Worm (Caenorhabditis elegans) whole organism, L4 larva: ENCODE data around the gene swan-1.

Source experiments
- Y5F2A.4 ChIP-seq: fragments of 200-800 bp; sonication (Bioruptor generic); optimal IDR thresholded peaks from 2 replicates; lab custom pipeline; 2018; ENCODE audit warnings: mild to moderate bottlenecking, missing genetic modification characterization, missing compliant biosample characterization
- ceh-62 ChIP-seq: sonication (generic microtip); optimal IDR thresholded peaks from 2 replicates; lab custom pipeline; 2017; ENCODE audit warnings: missing biosample characterization, missing genetic modification characterization
- fkh-10 ChIP-seq: fragments of 150-350 bp; optimal IDR thresholded peaks from 2 replicates; lab custom pipeline; 2014; ENCODE audit warnings: missing biosample characterization, missing genetic modification reagents, missing genetic modification characterization
- fos-1 ChIP-seq: fragments of 150-350 bp; optimal IDR thresholded peaks from 2 replicates; lab custom pipeline; 2014; ENCODE audit warnings: missing biosample characterization, missing genetic modification characterization
- lim-7 ChIP-seq: fragments of 200-800 bp; sonication (Bioruptor generic); IDR thresholded peaks from 2 replicates; pipeline ENCODE4 v1.3.6; 2022; ENCODE audit warnings: missing genetic modification characterization, missing compliant biosample characterization
- lin-13 ChIP-seq: fragments of 150-350 bp; optimal IDR thresholded peaks from 2 replicates; lab custom pipeline; 2014; ENCODE audit warnings: missing biosample characterization, missing genetic modification reagents, missing genetic modification characterization
- mxl-3 ChIP-seq: fragments of 200-800 bp; sonication (Bioruptor generic); optimal IDR thresholded peaks from 2 replicates; lab custom pipeline; 2018; ENCODE audit warnings: mild to moderate bottlenecking, missing genetic modification characterization, missing compliant biosample characterization
- nhr-28 ChIP-seq: fragments of 150-350 bp; optimal IDR thresholded peaks from 2 replicates; lab custom pipeline; 2014; ENCODE audit warnings: missing biosample characterization, missing genetic modification characterization
- pha-4 ChIP-seq, 2 experiments: fragments of 150-350 bp in 1 of 2; fragments of 200-800 bp in 1 of 2; sonication (Bioruptor generic) in 1 of 2; IDR thresholded peaks in 1 of 2; optimal IDR thresholded peaks in 1 of 2; 2 replicates each; pipeline versions ENCODE4 v1.3.6 to Lab custom; 2014 to 2022; ENCODE audit warnings: missing genetic modification characterization in 2 of 2, missing genetic modification reagents in 2 of 2, missing biosample characterization in 1 of 2, missing compliant biosample characterization in 1 of 2
- set-16 ChIP-seq: fragments of 200-800 bp; sonication (Bioruptor generic); IDR thresholded peaks from 2 replicates; pipeline ENCODE4 v1.3.6; 2022; ENCODE audit warnings: missing genetic modification reagents, missing genetic modification characterization, missing compliant biosample characterization
- unc-130 ChIP-seq: sonication (generic microtip); optimal IDR thresholded peaks from 2 replicates; lab custom pipeline; 2016; ENCODE audit warnings: missing genetic modification reagents, missing genetic modification characterization, missing compliant biosample characterization
- zag-1 ChIP-seq: fragments of 150-350 bp; optimal IDR thresholded peaks from 2 replicates; lab custom pipeline; 2014; ENCODE audit warnings: missing biosample characterization, missing genetic modification characterization

DNA sequence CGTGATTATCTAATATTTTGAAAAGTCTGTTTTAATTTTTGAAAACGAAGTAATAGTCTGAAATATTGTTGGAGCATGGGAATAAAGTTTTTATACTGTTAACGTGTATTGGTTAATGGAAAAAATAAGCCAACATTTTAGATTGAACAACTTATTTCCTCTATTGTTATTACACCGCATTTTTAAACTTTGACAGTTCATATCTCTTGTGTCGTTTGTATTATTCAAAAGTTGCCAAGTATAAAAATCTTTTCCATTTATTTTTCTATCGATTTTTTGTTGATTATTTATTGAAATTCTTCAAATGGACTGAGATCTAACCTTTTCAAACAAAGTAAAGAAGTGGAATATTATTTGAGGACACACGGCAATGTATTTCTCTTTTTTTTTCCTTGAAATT is 23.8 kb upstream of the swan-1 start, which contains the start of gene str-165:
- TF ChIP-seq set-16 (GFP tag; lab: Robert Waterston, UW) (no peak), ceh-62 (tag; lab: Kevin White, UChicago) (no peak), unc-130 (GFP tag; lab: Kevin White, UChicago) (no peak), fos-1 (tag; lab: Kevin White, UChicago) (no peak), zag-1 (no peak), nhr-28 (tag; lab: Kevin White, UChicago) (no peak), lin-13 (GFP tag; lab: Kevin White, UChicago) (no peak), lim-7 (GFP tag; lab: Robert Waterston, UW) (no peak), Y5F2A.4 (no peak), fkh-10 (no peak), pha-4 (GFP tag; IDR thresholded peaks at IDR 0.05; lab: Robert Waterston, UW) (no peak), pha-4 (tag; optimal IDR thresholded peaks at IDR 0.05; lab: Kevin White, UChicago) (no peak), mxl-3 (GFP tag; lab: Kevin White, UChicago) (no peak)
